Fruit fly (Drosophila melanogaster): ENCODE data around the gene esc.

Gene esc

dm6 chr2L:11833786-11834185, 4.6 kb upstream of the esc start, which contains the start of gene CG45011:
TSS of gene CG45011 (plus strand) at chr2L:11834086.
- TF ChIP-seq svp (GFP tag): no peak
- no peak for TF ChIP-seq Blimp-1 (GFP tag; optimal IDR thresholded peaks at IDR 0.05)
- TF ChIP-seq CG6808 (GFP tag; optimal IDR thresholded peaks at IDR 0.05): no peak
- TF ChIP-seq Ets21C (GFP tag; optimal IDR thresholded peaks at IDR 0.05): no peak
- TF ChIP-seq lz (GFP tag; optimal IDR thresholded peaks at IDR 0.05): no peak
- no peak for TF ChIP-seq CG6163 (GFP tag; IDR thresholded peaks at IDR 0.05)
- no peak for TF ChIP-seq salr (GFP tag; optimal IDR thresholded peaks at IDR 0.05)
- TF ChIP-seq CG34406 (GFP tag; optimal IDR thresholded peaks at IDR 0.05): no peak

DNA sequence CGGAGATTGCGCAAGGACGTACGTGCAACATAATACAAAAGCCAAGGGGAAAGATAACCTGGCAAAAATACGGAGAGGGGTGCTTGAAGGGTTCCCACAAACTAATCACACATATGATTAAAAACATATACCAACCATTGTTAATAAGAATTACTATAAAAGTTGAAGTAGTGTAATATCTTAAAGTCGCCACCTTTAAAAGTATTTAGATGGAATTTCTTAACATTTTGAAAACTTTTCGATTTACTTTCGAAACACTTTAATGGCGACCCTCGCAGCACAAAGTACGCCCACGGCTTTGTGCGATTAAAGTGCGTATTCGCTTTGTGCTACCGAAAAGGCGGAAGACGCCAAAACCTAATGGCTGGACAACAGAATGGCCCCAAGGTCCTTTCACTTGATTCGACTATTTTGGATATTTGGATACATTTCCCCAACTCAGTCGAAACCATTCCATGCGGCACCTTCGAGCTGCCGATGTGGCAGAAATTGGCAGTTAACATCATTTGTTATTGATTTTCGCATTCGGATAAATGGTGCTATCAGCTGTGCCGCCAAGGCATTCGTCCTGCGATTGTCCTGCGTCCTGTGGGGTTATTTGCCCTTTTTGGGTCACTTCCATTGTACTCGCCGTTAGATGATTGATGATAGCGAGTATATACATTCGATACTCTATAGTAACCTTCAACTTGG, 5.6 kb downstream of the esc start:
- no peak for TF ChIP-seq acj6 (GFP tag; optimal IDR thresholded peaks at IDR 0.05)
- no peak for TF ChIP-seq salr (GFP tag; optimal IDR thresholded peaks at IDR 0.05)
- no peak for TF ChIP-seq Smox (GFP tag; optimal IDR thresholded peaks at IDR 0.05)
- no peak for TF ChIP-seq Eip75B (GFP tag; optimal IDR thresholded peaks at IDR 0.05)
- TF ChIP-seq dsx (GFP tag; optimal IDR thresholded peaks at IDR 0.05; ENCODE audit: poor library complexity, severe bottlenecking): no peak
- TF ChIP-seq eg (GFP tag; IDR thresholded peaks at IDR 0.05): no peak
- no peak for TF ChIP-seq Sox14 (GFP tag; optimal IDR thresholded peaks at IDR 0.05)
- TF ChIP-seq CG15336 (GFP tag; IDR thresholded peaks at IDR 0.05): no peak
- TF ChIP-seq Ets21C (GFP tag; optimal IDR thresholded peaks at IDR 0.05): no peak
- no peak for TF ChIP-seq Ets96B (tag; optimal IDR thresholded peaks at IDR 0.05)

dm6 chr2L:11816376-11816775, 12.8 kb downstream of the esc start:
- TF ChIP-seq CG10669 (GFP tag; optimal IDR thresholded peaks at IDR 0.05) (peak; percentile 77), CG10631 (GFP tag; optimal IDR thresholded peaks at IDR 0.05) (peak; percentile 3), pdm3 (GFP tag; optimal IDR thresholded peaks at IDR 0.05) (peak; percentile 66), CG1621 (tag; optimal IDR thresholded peaks at IDR 0.05) (peak; percentile 75), spab (GFP tag; optimal IDR thresholded peaks at IDR 0.05) (peak; percentile 75), CG11902 (GFP tag; optimal IDR thresholded peaks at IDR 0.05) (no peak), CG11294 (GFP tag; IDR thresholded peaks at IDR 0.05) (peak; percentile 55), net (GFP tag; optimal IDR thresholded peaks at IDR 0.05) (peak; percentile 59), eg (GFP tag; IDR thresholded peaks at IDR 0.05) (peak; percentile 79), CG6163 (GFP tag; IDR thresholded peaks at IDR 0.05) (peak; percentile 86), Hr4 (GFP tag; optimal IDR thresholded peaks at IDR 0.05) (no peak), ss (GFP tag; optimal IDR thresholded peaks at IDR 0.05) (peak; percentile 65 to 81), Eip78C (GFP tag) (peak; percentile 94), fkh (GFP tag; optimal IDR thresholded peaks at IDR 0.05) (peak; percentile 89), CG6792 (GFP tag; optimal IDR thresholded peaks at IDR 0.05) (peak; percentile 52), CG3032 (tag; optimal IDR thresholded peaks at IDR 0.05) (peak; percentile 62), CG6276 (GFP tag; optimal IDR thresholded peaks at IDR 0.05) (no peak), Sox14 (GFP tag; optimal IDR thresholded peaks at IDR 0.05) (no peak), Sox15 (GFP tag; optimal IDR thresholded peaks at IDR 0.05) (no peak), CG4318 (GFP tag; optimal IDR thresholded peaks at IDR 0.05) (peak; percentile 46), CG6854 (GFP tag; optimal IDR thresholded peaks at IDR 0.05) (peak; percentile 81), Blimp-1 (GFP tag; optimal IDR thresholded peaks at IDR 0.05) (peak; percentile 25), CG9139 (GFP tag; optimal IDR thresholded peaks at IDR 0.05) (peak; percentile 81), CG15336 (GFP tag; IDR thresholded peaks at IDR 0.05) (peak; percentile 25; the same call in 1 of the 2 replicates), Gug (GFP tag; IDR thresholded peaks at IDR 0.05) (peak; percentile 24; the same call in 1 of the 2 replicates), CG8632 (GFP tag; optimal IDR thresholded peaks at IDR 0.05) (peak; percentile 23), Hr38 (GFP tag; optimal IDR thresholded peaks at IDR 0.05) (no peak), Lpt (GFP tag; optimal IDR thresholded peaks at IDR 0.05) (peak; percentile 33), cyc (GFP tag; optimal IDR thresholded peaks at IDR 0.05) (peak; percentile 59), dac (GFP tag; optimal IDR thresholded peaks at IDR 0.05) (no peak), topi (GFP tag; optimal IDR thresholded peaks at IDR 0.05) (peak; percentile 60), Eip75B (GFP tag; optimal IDR thresholded peaks at IDR 0.05) (peak; percentile 69), CG16779 (tag; optimal IDR thresholded peaks at IDR 0.05) (peak; percentile 20), CG8319 (GFP tag; optimal IDR thresholded peaks at IDR 0.05) (peak; percentile 44), Sox102F (GFP tag; optimal IDR thresholded peaks at IDR 0.05) (no peak), lz (GFP tag; optimal IDR thresholded peaks at IDR 0.05) (peak; percentile 38), Smox (GFP tag; optimal IDR thresholded peaks at IDR 0.05) (peak; percentile 32), Ets21C (GFP tag; optimal IDR thresholded peaks at IDR 0.05) (no peak), Met (GFP tag; optimal IDR thresholded peaks at IDR 0.05) (peak; percentile 59)
